Worm (Caenorhabditis elegans): ENCODE results near the gene phy-4.
A peak's percentile ranks its signal among the peaks of the same experiment; 100 is the strongest.

phy-4 gene

DNA sequence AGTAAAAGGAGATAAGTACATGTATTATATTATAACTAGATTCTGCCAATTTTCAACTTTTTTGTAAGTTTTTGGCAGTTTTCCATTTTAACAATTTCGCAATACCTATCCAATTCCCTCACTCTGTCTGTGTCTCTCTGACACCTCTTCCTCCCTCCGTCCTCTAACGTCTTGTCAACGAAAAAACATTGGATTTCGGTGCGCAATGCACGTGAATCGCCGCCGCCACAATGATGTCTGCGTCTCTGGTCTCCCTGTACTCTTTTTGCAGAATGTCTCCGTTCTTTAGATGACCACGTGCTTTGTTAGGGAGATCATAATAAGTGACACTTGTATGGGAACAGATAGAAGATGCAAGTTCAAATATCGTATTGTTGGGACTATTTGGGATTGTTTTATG lies 15.7 kb upstream of the phy-4 start (continued):
- TF ChIP-seq ZK185.1 (tag; optimal IDR thresholded peaks at IDR 0.05; ENCODE audit: poor library complexity, severe bottlenecking) (no peak), ceh-40 (GFP tag; IDR thresholded peaks at IDR 0.05) (no peak), lin-54 (GFP tag; optimal IDR thresholded peaks at IDR 0.05) (peak; percentile 55), ztf-18 (tag; optimal IDR thresholded peaks at IDR 0.05) (peak; percentile 11), nhr-179 (tag; optimal IDR thresholded peaks at IDR 0.05) (no peak), D2030.7 (GFP tag; IDR thresholded peaks at IDR 0.05) (no peak; the same call in 1 of the 2 replicates), madf-8 (GFP tag; conservative IDR thresholded peaks at IDR 0.05) (no peak), lin-35 (GFP tag; optimal IDR thresholded peaks at IDR 0.05) (peak in 1 of 3 experiments; percentile 48), tbx-9 (tag; optimal IDR thresholded peaks at IDR 0.05; ENCODE audit: borderline replicate concordance) (no peak), chd-7 (tag; optimal IDR thresholded peaks at IDR 0.05) (peak; percentile 92), F57C9.4 (tag; optimal IDR thresholded peaks at IDR 0.05) (no peak), ztf-6 (GFP tag; IDR thresholded peaks at IDR 0.05) (no peak), let-607 (tag; optimal IDR thresholded peaks at IDR 0.05) (peak; percentile 59 to 64), ama-1 (optimal IDR thresholded peaks at IDR 0.05) (no peak), ama-1 (GFP tag; optimal IDR thresholded peaks at IDR 0.05) (no peak), F10E7.11 (tag; optimal IDR thresholded peaks at IDR 0.05) (no peak), hlh-26 (GFP tag; conservative IDR thresholded peaks at IDR 0.05) (no peak), nfya-1 (tag; optimal IDR thresholded peaks at IDR 0.05; ENCODE audit: borderline replicate concordance, insufficient read depth) (no peak), let-526 (GFP tag; IDR thresholded peaks at IDR 0.05) (peak; percentile 75), tbp1 (GFP tag; optimal IDR thresholded peaks at IDR 0.05) (peak; percentile 63), ztf-25 (GFP tag; IDR thresholded peaks at IDR 0.05) (no peak), F23B12.7 (tag; optimal IDR thresholded peaks at IDR 0.05; ENCODE audit: insufficient read depth) (no peak), egrh-3 (GFP tag; IDR thresholded peaks at IDR 0.05) (peak; percentile 29; the same call in 1 of the 2 replicates), B0035.1 (tag; optimal IDR thresholded peaks at IDR 0.05) (peak; percentile 38), F22D6.2 (tag; optimal IDR thresholded peaks at IDR 0.05) (peak; percentile 90), pha-4 (tag; optimal IDR thresholded peaks at IDR 0.05) (peak; percentile 57), lin-26 (GFP tag; IDR thresholded peaks at IDR 0.05) (peak; percentile 23; the same call in 1 of the 2 replicates), sptf-2 (GFP tag; optimal IDR thresholded peaks at IDR 0.05) (no peak), ekl-4 (GFP tag; IDR thresholded peaks at IDR 0.05) (peak; percentile 64; the same call in 1 of the 2 replicates), atf-7 (tag; optimal IDR thresholded peaks at IDR 0.05) (peak; percentile 92), F39B2.1 (GFP tag; IDR thresholded peaks at IDR 0.05) (no peak), bed-1 (GFP tag; IDR thresholded peaks at IDR 0.05) (no peak), mes-4 (tag; optimal IDR thresholded peaks at IDR 0.05) (no peak), egl-44 (GFP tag; IDR thresholded peaks at IDR 0.05) (peak; percentile 89), aptf-2 (GFP tag; conservative IDR thresholded peaks at IDR 0.05) (no peak), F55B11.4 (tag; optimal IDR thresholded peaks at IDR 0.05; ENCODE audit: borderline replicate concordance, insufficient read depth) (no peak), lsl-1 (GFP tag; optimal IDR thresholded peaks at IDR 0.05) (no peak), F57A8.1 (GFP tag; optimal IDR thresholded peaks at IDR 0.05) (no peak), ztf-28 (GFP tag; IDR thresholded peaks at IDR 0.05) (no peak), hsf-1 (GFP tag; IDR thresholded peaks at IDR 0.05) (no peak), egl-18 (GFP tag; IDR thresholded peaks at IDR 0.05) (no peak), sdz-38 (tag; optimal IDR thresholded peaks at IDR 0.05) (no peak), dpff-1 (tag; optimal IDR thresholded peaks at IDR 0.05) (no peak), hmg-20 (GFP tag; IDR thresholded peaks at IDR 0.05) (no peak), die-1 (tag; optimal IDR thresholded peaks at IDR 0.05) (peak; percentile 64), hrde-1 (tag; optimal IDR thresholded peaks at IDR 0.05; ENCODE audit: borderline replicate concordance) (no peak), T07F8.4 (tag; optimal IDR thresholded peaks at IDR 0.05) (no peak), hmg-1.2 (GFP tag; IDR thresholded peaks at IDR 0.05) (peak; percentile 99), C06A6.2 (GFP tag; conservative IDR thresholded peaks at IDR 0.05) (peak; percentile 87)

Data from whole organism, young adult.